Worm (Caenorhabditis elegans) whole organism, midembryonic: Measurements from ENCODE around the gene M153.5.

Source experiments
- T22C8.4 ChIP-seq: fragments of 200-800 bp; sonication (Bioruptor generic); IDR thresholded peaks from 2 replicates; pipeline ENCODE4 v1.3.6; 2022; ENCODE audit warnings: missing genetic modification characterization, missing compliant biosample characterization
- cog-1 ChIP-seq: sonication (generic microtip); optimal IDR thresholded peaks from 2 replicates; lab custom pipeline; 2016; ENCODE audit warnings: missing genetic modification characterization, missing compliant biosample characterization
- flt-1 ChIP-seq: fragments of 200-800 bp; sonication (Bioruptor generic); IDR thresholded peaks from 2 replicates; pipeline ENCODE4 v1.3.6; 2022; ENCODE audit warnings: missing genetic modification characterization, missing compliant biosample characterization
- klf-2 ChIP-seq: fragments of 200-800 bp; sonication (Bioruptor generic); conservative IDR thresholded peaks from 2 replicates; pipeline ENCODE4 v1.3.6; 2022; ENCODE audit warnings: missing genetic modification reagents, missing genetic modification characterization, missing compliant biosample characterization
- ref-1 ChIP-seq: fragments of 200-800 bp; sonication (Bioruptor generic); conservative IDR thresholded peaks from 2 replicates; pipeline ENCODE4 v1.3.6; 2022; ENCODE audit warnings: missing genetic modification reagents, missing genetic modification characterization, missing compliant biosample characterization
- tab-1 ChIP-seq: fragments of 200-800 bp; sonication (Bioruptor generic); IDR thresholded peaks from 2 replicates; pipeline ENCODE4 v1.3.6; 2022; ENCODE audit warnings: missing genetic modification characterization, missing compliant biosample characterization
- ztf-23 ChIP-seq: fragments of 200-800 bp; sonication (Bioruptor generic); IDR thresholded peaks from 2 replicates; pipeline ENCODE4 v1.3.6; 2022; ENCODE audit warnings: missing genetic modification reagents, missing genetic modification characterization, missing compliant biosample characterization
- ztf-29 ChIP-seq: fragments of 200-800 bp; sonication (Bioruptor generic); IDR thresholded peaks from 2 replicates; pipeline ENCODE4 v1.3.6; 2022; ENCODE audit warnings: missing genetic modification reagents, missing genetic modification characterization, missing compliant biosample characterization

- no peak for TF ChIP-seq ztf-29 (GFP tag; lab: Robert Waterston, UW)
- TF ChIP-seq cog-1 (tag; lab: Kevin White, UChicago): no peak
- no peak for TF ChIP-seq flt-1 (GFP tag; lab: Robert Waterston, UW)
- TF ChIP-seq tab-1 (GFP tag; lab: Robert Waterston, UW): no peak
- no peak for TF ChIP-seq T22C8.4 (GFP tag; lab: Robert Waterston, UW)
- TF ChIP-seq ref-1 (GFP tag; lab: Robert Waterston, UW): 0 out of 2 replicates have a peak, but pooled peaks have one; percentile 26
- TF ChIP-seq ztf-23: no peak
- TF ChIP-seq klf-2 (GFP tag; lab: Robert Waterston, UW): no peak
Measured at ce11 chrX:12142569-12142968, 1.2 kb upstream of the M153.5 start, which contains the start of gene M153.3.
